Worm (Caenorhabditis elegans) whole organism, young adult: ENCODE results near the gene col-40.
A peak's percentile ranks its signal among the peaks of the same experiment; 100 is the strongest.
"Not testable (repeated sequence)": the region's sequence is repeated elsewhere in the genome, so short reads cannot be mapped to it uniquely, and the experiment has no call there.

Experiments used
- F57C9.4 ChIP-seq: sonication (generic microtip); optimal IDR thresholded peaks from 2 replicates; lab custom pipeline; 2017; ENCODE audit warnings: mild to moderate bottlenecking, missing genetic modification characterization, missing compliant biosample characterization
- T07F8.4 ChIP-seq: sonication (generic microtip); optimal IDR thresholded peaks from 2 replicates; lab custom pipeline; 2016; ENCODE audit warnings: mild to moderate bottlenecking, missing genetic modification characterization, moderate library complexity, missing compliant biosample characterization
- Y53F4B.3 ChIP-seq: fragments of 200-800 bp; sonication (Bioruptor generic); IDR thresholded peaks from 2 replicates; pipeline ENCODE4 v1.3.6; 2022; ENCODE audit warnings: missing genetic modification reagents, missing genetic modification characterization, missing compliant biosample characterization
- aptf-2 ChIP-seq: fragments of 200-800 bp; sonication (Bioruptor generic); conservative IDR thresholded peaks from 2 replicates; pipeline ENCODE4 v1.3.6; 2022; ENCODE audit warnings: missing genetic modification reagents, missing genetic modification characterization, missing compliant biosample characterization
- ccch-3 ChIP-seq: fragments of 200-800 bp; sonication (Bioruptor generic); optimal IDR thresholded peaks from 2 replicates; lab custom pipeline; 2018; ENCODE audit warnings: mild to moderate bottlenecking, missing genetic modification characterization, missing compliant biosample characterization
- ceh-79 ChIP-seq: sonication (generic microtip); optimal IDR thresholded peaks from 2 replicates; lab custom pipeline; 2017; ENCODE audit warnings: mild to moderate bottlenecking, missing genetic modification characterization, missing compliant biosample characterization
- efl-1 ChIP-seq: fragments of 150-350 bp; optimal IDR thresholded peaks from 2 replicates; lab custom pipeline; 2014; ENCODE audit warnings: missing biosample characterization, missing genetic modification reagents, missing genetic modification characterization
- egl-44 ChIP-seq: fragments of 200-800 bp; sonication (Bioruptor generic); IDR thresholded peaks from 2 replicates; pipeline ENCODE4 v1.3.6; 2022; ENCODE audit warnings: missing genetic modification reagents, missing genetic modification characterization, missing compliant biosample characterization
- ekl-4 ChIP-seq: fragments of 200-800 bp; sonication (Bioruptor generic); IDR thresholded peaks from 2 replicates; pipeline ENCODE4 v1.3.6; 2022; ENCODE audit warnings: missing genetic modification reagents, missing genetic modification characterization, missing compliant biosample characterization
- lin-40 ChIP-seq: sonication (generic microtip); optimal IDR thresholded peaks from 2 replicates; lab custom pipeline; 2016; ENCODE audit warnings: missing genetic modification characterization, mild to moderate bottlenecking, missing compliant biosample characterization, missing genotype, missing genetic modification reagents
- lin-54 ChIP-seq: fragments of 200-800 bp; sonication (Bioruptor generic); optimal IDR thresholded peaks from 2 replicates; lab custom pipeline; 2018; ENCODE audit warnings: mild to moderate bottlenecking, missing genetic modification characterization, missing compliant biosample characterization
- nhr-179 ChIP-seq: sonication (generic microtip); optimal IDR thresholded peaks from 2 replicates; lab custom pipeline; 2016; ENCODE audit warnings: mild to moderate bottlenecking, missing genetic modification characterization, missing compliant biosample characterization
- nhr-27 ChIP-seq: fragments of 200-800 bp; sonication (Bioruptor generic); optimal IDR thresholded peaks from 2 replicates; lab custom pipeline; 2018; ENCODE audit warnings: mild to moderate bottlenecking, missing genetic modification characterization, moderate library complexity, missing compliant biosample characterization
- nhr-80 ChIP-seq: sonication (generic microtip); optimal IDR thresholded peaks from 2 replicates; lab custom pipeline; 2016; ENCODE audit warnings: missing genetic modification characterization, missing compliant biosample characterization
- rcor-1 ChIP-seq: fragments of 200-800 bp; sonication (Bioruptor generic); IDR thresholded peaks from 2 replicates; pipeline ENCODE4 v1.3.6; 2022; ENCODE audit warnings: missing genetic modification reagents, missing genetic modification characterization, missing compliant biosample characterization
- snpc-1.3 ChIP-seq: sonication (generic microtip); optimal IDR thresholded peaks from 2 replicates; lab custom pipeline; 2017; ENCODE audit warnings: missing genetic modification characterization, mild to moderate bottlenecking, missing compliant biosample characterization, antibody characterized with exemption, moderate library complexity, missing genotype, missing genetic modification reagents; ENCODE audit not compliant: insufficient read depth
- snpc-3.4 ChIP-seq: sonication (generic microtip); optimal IDR thresholded peaks from 2 replicates; lab custom pipeline; 2017; ENCODE audit warnings: missing genetic modification characterization, mild to moderate bottlenecking, missing compliant biosample characterization, antibody characterized with exemption, moderate library complexity, missing genotype, missing genetic modification reagents

The col-40 gene

DNA sequence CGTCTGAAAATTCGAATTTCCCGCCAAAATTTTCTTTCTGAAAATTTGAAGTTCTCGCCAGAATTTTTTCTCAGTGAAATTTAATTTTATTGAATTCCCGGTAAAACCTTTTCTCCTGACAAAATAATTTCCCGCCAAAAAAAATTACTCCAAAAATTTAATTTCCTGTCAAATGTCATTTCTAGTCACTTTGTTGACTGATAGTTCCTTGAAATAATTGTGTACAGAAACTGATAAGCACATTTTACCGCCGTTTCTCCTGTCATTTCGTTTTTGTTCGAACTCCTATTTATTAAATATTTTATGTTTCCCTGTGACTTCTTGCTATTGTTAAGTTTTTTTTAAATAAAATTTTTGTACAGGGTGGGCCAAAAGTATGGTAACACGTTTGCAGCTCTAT lies 42.8 kb downstream of the col-40 start:
- TF ChIP-seq nhr-80 (tag; lab: Kevin White, UChicago) (peak; percentile 54), Y53F4B.3 (GFP tag; lab: Robert Waterston, UW) (no peak)

DNA sequence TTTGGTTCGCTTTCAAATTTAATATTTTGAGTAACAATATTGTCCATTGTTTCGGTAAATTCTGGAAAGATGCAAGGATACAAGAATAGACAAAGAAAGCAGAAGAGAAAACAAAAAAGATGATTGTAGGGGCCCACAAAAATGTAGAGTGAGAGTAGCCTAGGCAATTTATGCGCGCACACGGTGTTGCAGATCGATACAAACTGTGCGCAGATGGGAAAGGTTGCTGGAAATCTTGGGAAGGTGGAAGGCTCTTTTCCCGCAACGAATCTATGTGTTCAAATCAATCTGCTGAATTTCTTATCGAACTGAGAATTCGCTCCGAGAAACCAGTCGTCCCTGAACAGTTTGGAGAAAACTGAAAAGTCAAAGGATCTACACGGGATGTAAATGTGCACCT lies 46.1 kb downstream of the col-40 start, which contains the start of gene btb-10:
TSS of gene btb-10 (minus strand) at position 101 of the 400 bp plus-strand sequence.
- TF ChIP-seq nhr-179 (tag; lab: Kevin White, UChicago); F57C9.4 (tag; lab: Kevin White, UChicago); efl-1 (GFP tag; lab: Kevin White, UChicago): not testable (repeated sequence)

DNA sequence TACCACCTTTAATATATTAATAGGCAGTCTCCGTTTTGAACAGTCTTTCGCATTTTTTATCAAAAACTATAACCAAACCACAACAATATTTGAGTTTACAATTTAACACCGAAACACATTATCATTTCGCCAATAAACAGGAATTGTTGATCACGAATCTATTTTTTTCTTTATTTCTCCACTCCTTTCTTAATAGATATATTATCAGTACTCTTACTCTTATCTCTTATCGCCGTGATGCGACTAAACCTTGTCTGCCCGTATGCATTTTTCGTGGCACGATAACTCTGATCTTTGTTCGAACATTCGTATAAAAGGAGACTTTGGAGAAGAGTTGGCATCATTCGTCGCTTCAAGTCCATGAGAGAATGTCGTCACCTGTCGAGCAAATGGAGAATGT lies 49.9 kb downstream of the col-40 start:
- TF ChIP-seq egl-44 (GFP tag; lab: Robert Waterston, UW) (no peak), T07F8.4 (tag; lab: Kevin White, UChicago) (no peak), nhr-80 (tag; lab: Kevin White, UChicago) (peak; percentile 74), snpc-3.4 (tag; lab: Kevin White, UChicago) (no peak), rcor-1 (GFP tag; lab: Robert Waterston, UW) (no peak), ccch-3 (GFP tag; lab: Kevin White, UChicago) (no peak), ekl-4 (GFP tag; lab: Robert Waterston, UW) (0 out of 2 replicates have a peak, but pooled peaks have one; percentile 14), snpc-1.3 (no peak), lin-40 (no peak), ceh-79 (tag; lab: Kevin White, UChicago) (no peak), lin-54 (no peak), aptf-2 (GFP tag; lab: Robert Waterston, UW) (no peak), nhr-27 (tag; lab: Kevin White, UChicago) (no peak)
